Worm (Caenorhabditis elegans) whole organism, young adult: Measurements from ENCODE around the gene D1005.4.
A peak's percentile ranks its signal among the peaks of the same experiment; 100 is the strongest.

Experiments used
- B0019.2 ChIP-seq: fragments of 200-800 bp; sonication (Bioruptor generic); conservative IDR thresholded peaks from 2 replicates; pipeline ENCODE4 v1.3.6; 2022; ENCODE audit warnings: missing genetic modification reagents, missing genetic modification characterization, missing compliant biosample characterization
- B0261.1 ChIP-seq: sonication (generic microtip); optimal IDR thresholded peaks from 2 replicates; lab custom pipeline; 2016; ENCODE audit warnings: mild to moderate bottlenecking, missing genetic modification characterization, moderate library complexity, missing compliant biosample characterization
- B0336.3 ChIP-seq: fragments of 200-800 bp; sonication (Bioruptor generic); IDR thresholded peaks from 2 replicates; pipeline ENCODE4 v1.3.6; 2022; ENCODE audit warnings: missing genetic modification characterization, missing compliant biosample characterization
- D2030.7 ChIP-seq: fragments of 200-800 bp; sonication (Bioruptor generic); IDR thresholded peaks from 2 replicates; pipeline ENCODE4 v1.3.6; 2022; ENCODE audit warnings: missing genetic modification reagents, missing genetic modification characterization, missing compliant biosample characterization
- F33H1.4 ChIP-seq: fragments of 200-800 bp; sonication (Bioruptor generic); IDR thresholded peaks from 2 replicates; pipeline ENCODE4 v1.3.6; 2022; ENCODE audit warnings: missing genetic modification reagents, missing genetic modification characterization, missing compliant biosample characterization
- F49E8.2 ChIP-seq: sonication (generic microtip); optimal IDR thresholded peaks from 3 replicates; lab custom pipeline; 2017; ENCODE audit warnings: missing genetic modification characterization, mild to moderate bottlenecking, missing compliant biosample characterization, antibody characterized with exemption, moderate library complexity; ENCODE audit not compliant: insufficient read depth
- F52B5.7 ChIP-seq: sonication (generic microtip); optimal IDR thresholded peaks from 2 replicates; lab custom pipeline; 2016; ENCODE audit warnings: mild to moderate bottlenecking, missing genetic modification characterization, missing compliant biosample characterization
- T07F8.4 ChIP-seq: sonication (generic microtip); optimal IDR thresholded peaks from 2 replicates; lab custom pipeline; 2016; ENCODE audit warnings: mild to moderate bottlenecking, missing genetic modification characterization, moderate library complexity, missing compliant biosample characterization
- Y53F4B.3 ChIP-seq: fragments of 200-800 bp; sonication (Bioruptor generic); IDR thresholded peaks from 2 replicates; pipeline ENCODE4 v1.3.6; 2022; ENCODE audit warnings: missing genetic modification reagents, missing genetic modification characterization, missing compliant biosample characterization
- Y53G8AR.9 ChIP-seq: fragments of 200-800 bp; sonication (Bioruptor generic); conservative IDR thresholded peaks from 2 replicates; pipeline ENCODE4 v1.3.6; 2022; ENCODE audit warnings: missing genetic modification reagents, missing genetic modification characterization, missing compliant biosample characterization
- Y56A3A.18 ChIP-seq: fragments of 200-800 bp; sonication (Bioruptor generic); IDR thresholded peaks from 2 replicates; pipeline ENCODE4 v1.3.6; 2022; ENCODE audit warnings: missing genetic modification reagents, missing genetic modification characterization, missing compliant biosample characterization
- Y79H2A.3 ChIP-seq: fragments of 200-800 bp; sonication (Bioruptor generic); conservative IDR thresholded peaks from 2 replicates; pipeline ENCODE4 v1.3.6; 2022; ENCODE audit warnings: missing genetic modification reagents, missing genetic modification characterization, missing compliant biosample characterization
- ZK185.1 ChIP-seq: sonication (generic microtip); optimal IDR thresholded peaks from 2 replicates; lab custom pipeline; 2016; ENCODE audit warnings: mild to moderate bottlenecking, missing genetic modification characterization, missing compliant biosample characterization; ENCODE audit not compliant: poor library complexity, severe bottlenecking
- akir-1 ChIP-seq: fragments of 200-800 bp; sonication (Bioruptor generic); optimal IDR thresholded peaks from 2 replicates; lab custom pipeline; 2018; ENCODE audit warnings: mild to moderate bottlenecking, missing genetic modification characterization, moderate library complexity, missing compliant biosample characterization
- ama-1 ChIP-seq, 3 experiments: fragments of 150-350 bp in 1 of 3; sonication (generic microtip) in 2 of 3; optimal IDR thresholded peaks; 2 replicates each; lab custom pipeline; 2014 to 2018; ENCODE audit warnings: missing biosample characterization in 2 of 3, missing genetic modification characterization in 2 of 3, missing genetic modification reagents in 2 of 3
- atf-7 ChIP-seq: sonication (generic microtip); optimal IDR thresholded peaks from 2 replicates; lab custom pipeline; 2017; ENCODE audit warnings: mild to moderate bottlenecking, missing genetic modification characterization, missing compliant biosample characterization
- attf-5 ChIP-seq: fragments of 200-800 bp; sonication (Bioruptor generic); optimal IDR thresholded peaks from 2 replicates; lab custom pipeline; 2018; ENCODE audit warnings: mild to moderate bottlenecking, missing genetic modification characterization, missing compliant biosample characterization
- attf-6 ChIP-seq: fragments of 200-800 bp; sonication (Bioruptor generic); IDR thresholded peaks from 2 replicates; pipeline ENCODE4 v1.3.6; 2022; ENCODE audit warnings: missing genetic modification reagents, missing genetic modification characterization, missing compliant biosample characterization
- bed-2 ChIP-seq: fragments of 200-800 bp; sonication (Bioruptor generic); IDR thresholded peaks from 2 replicates; pipeline ENCODE4 v1.3.6; 2022; ENCODE audit warnings: missing genetic modification reagents, missing genetic modification characterization, missing compliant biosample characterization
- ceh-100 ChIP-seq: fragments of 200-800 bp; sonication (Bioruptor generic); IDR thresholded peaks from 2 replicates; pipeline ENCODE4 v1.3.6; 2022; ENCODE audit warnings: missing genetic modification reagents, missing genetic modification characterization, missing compliant biosample characterization
- ceh-40 ChIP-seq: fragments of 200-800 bp; sonication (Bioruptor generic); IDR thresholded peaks from 2 replicates; pipeline ENCODE4 v1.3.6; 2022; ENCODE audit warnings: missing genetic modification characterization, missing compliant biosample characterization
- chd-7 ChIP-seq: sonication (generic microtip); optimal IDR thresholded peaks from 2 replicates; lab custom pipeline; 2016; ENCODE audit warnings: mild to moderate bottlenecking, missing genetic modification characterization, moderate library complexity, missing compliant biosample characterization
- die-1 ChIP-seq: sonication (generic microtip); optimal IDR thresholded peaks from 2 replicates; lab custom pipeline; 2016; ENCODE audit warnings: missing genotype, mild to moderate bottlenecking, missing genetic modification characterization, missing compliant biosample characterization
- dox-1 ChIP-seq: fragments of 200-800 bp; sonication (Bioruptor generic); IDR thresholded peaks from 2 replicates; pipeline ENCODE4 v1.3.6; 2022; ENCODE audit warnings: missing genetic modification reagents, missing genetic modification characterization, missing compliant biosample characterization
- dpl-1 ChIP-seq: fragments of 150-350 bp; optimal IDR thresholded peaks from 2 replicates; lab custom pipeline; 2014; ENCODE audit warnings: missing biosample characterization, missing genetic modification reagents, missing genetic modification characterization
- egl-18 ChIP-seq: fragments of 200-800 bp; sonication (Bioruptor generic); IDR thresholded peaks from 2 replicates; pipeline ENCODE4 v1.3.6; 2022; ENCODE audit warnings: missing genetic modification reagents, missing genetic modification characterization, missing compliant biosample characterization
- egrh-3 ChIP-seq: fragments of 200-800 bp; sonication (Bioruptor generic); IDR thresholded peaks from 2 replicates; pipeline ENCODE4 v1.3.6; 2022; ENCODE audit warnings: missing genetic modification reagents, missing genetic modification characterization, missing compliant biosample characterization
- ets-4 ChIP-seq: fragments of 200-800 bp; sonication (Bioruptor generic); optimal IDR thresholded peaks from 2 replicates; lab custom pipeline; 2018; ENCODE audit warnings: mild to moderate bottlenecking, missing genetic modification characterization, missing compliant biosample characterization
- fkh-3 ChIP-seq: sonication (generic microtip); optimal IDR thresholded peaks from 2 replicates; lab custom pipeline; 2016; ENCODE audit warnings: mild to moderate bottlenecking, missing genetic modification characterization, missing compliant biosample characterization
- him-1 ChIP-seq: sonication (generic microtip); optimal IDR thresholded peaks from 2 replicates; lab custom pipeline; 2016; ENCODE audit warnings: missing genotype, missing genetic modification reagents, missing genetic modification characterization, missing compliant biosample characterization
- hlh-12 ChIP-seq: sonication (generic microtip); optimal IDR thresholded peaks from 2 replicates; lab custom pipeline; 2016; ENCODE audit warnings: missing genetic modification characterization, missing compliant biosample characterization
- hlh-26 ChIP-seq: fragments of 200-800 bp; sonication (Bioruptor generic); conservative IDR thresholded peaks from 2 replicates; pipeline ENCODE4 v1.3.6; 2022; ENCODE audit warnings: missing genetic modification reagents, missing genetic modification characterization, missing compliant biosample characterization
- hmg-1.2 ChIP-seq: fragments of 200-800 bp; sonication (Bioruptor generic); IDR thresholded peaks from 2 replicates; pipeline ENCODE4 v1.3.6; 2022; ENCODE audit warnings: missing genetic modification reagents, missing genetic modification characterization, missing compliant biosample characterization
- lir-1 ChIP-seq: fragments of 200-800 bp; sonication (Bioruptor generic); conservative IDR thresholded peaks from 2 replicates; pipeline ENCODE4 v1.3.6; 2022; ENCODE audit warnings: missing genetic modification reagents, missing genetic modification characterization, missing compliant biosample characterization
- lsl-1 ChIP-seq: fragments of 200-800 bp; sonication (Bioruptor generic); optimal IDR thresholded peaks from 2 replicates; lab custom pipeline; 2018; ENCODE audit warnings: mild to moderate bottlenecking, missing genetic modification characterization, moderate library complexity, missing compliant biosample characterization
- madf-10 ChIP-seq: sonication (generic microtip); optimal IDR thresholded peaks from 2 replicates; lab custom pipeline; 2016; ENCODE audit warnings: mild to moderate bottlenecking, missing genetic modification characterization, missing compliant biosample characterization
- mcd-1 ChIP-seq: fragments of 200-800 bp; sonication (Bioruptor generic); IDR thresholded peaks from 2 replicates; pipeline ENCODE4 v1.3.6; 2022; ENCODE audit warnings: missing genetic modification reagents, missing genetic modification characterization, missing compliant biosample characterization
- mes-4 ChIP-seq: sonication (generic microtip); optimal IDR thresholded peaks from 2 replicates; lab custom pipeline; 2016; ENCODE audit warnings: missing genotype, missing genetic modification characterization, missing compliant biosample characterization
- nhr-120 ChIP-seq: fragments of 200-800 bp; sonication (Bioruptor generic); IDR thresholded peaks from 2 replicates; pipeline ENCODE4 v1.3.6; 2022; ENCODE audit warnings: missing genetic modification characterization, missing compliant biosample characterization
- nhr-179 ChIP-seq: sonication (generic microtip); optimal IDR thresholded peaks from 2 replicates; lab custom pipeline; 2016; ENCODE audit warnings: mild to moderate bottlenecking, missing genetic modification characterization, missing compliant biosample characterization
- nhr-90 ChIP-seq: sonication (generic microtip); optimal IDR thresholded peaks from 2 replicates; lab custom pipeline; 2016; ENCODE audit warnings: missing genotype, mild to moderate bottlenecking, missing genetic modification characterization, missing compliant biosample characterization
- rec-8 ChIP-seq, 2 experiments: sonication (generic microtip); optimal IDR thresholded peaks; 2 replicates each; lab custom pipeline; 2016; ENCODE audit warnings: mild to moderate bottlenecking in 2 of 2, missing genetic modification characterization in 2 of 2, missing genetic modification reagents in 2 of 2, missing genotype in 2 of 2, missing biosample characterization in 1 of 2, missing compliant biosample characterization in 1 of 2, moderate library complexity in 1 of 2
- sea-2 ChIP-seq: fragments of 200-800 bp; sonication (Bioruptor generic); IDR thresholded peaks from 2 replicates; pipeline ENCODE4 v1.3.6; 2022; ENCODE audit warnings: missing genetic modification characterization, missing compliant biosample characterization
- snpc-3.4 ChIP-seq: sonication (generic microtip); optimal IDR thresholded peaks from 2 replicates; lab custom pipeline; 2017; ENCODE audit warnings: missing genetic modification characterization, mild to moderate bottlenecking, missing compliant biosample characterization, antibody characterized with exemption, moderate library complexity, missing genotype, missing genetic modification reagents
- tlf-1 ChIP-seq: fragments of 200-800 bp; sonication (Bioruptor generic); optimal IDR thresholded peaks from 2 replicates; lab custom pipeline; 2018; ENCODE audit warnings: mild to moderate bottlenecking, missing genetic modification characterization, missing compliant biosample characterization
- unc-62 ChIP-seq: fragments of 150-350 bp; optimal IDR thresholded peaks from 2 replicates; lab custom pipeline; 2014; ENCODE audit warnings: missing biosample characterization, missing genetic modification reagents, missing genetic modification characterization
- ztf-22 ChIP-seq: fragments of 200-800 bp; sonication (Bioruptor generic); optimal IDR thresholded peaks from 2 replicates; lab custom pipeline; 2018; ENCODE audit warnings: mild to moderate bottlenecking, missing genetic modification characterization, moderate library complexity, missing compliant biosample characterization
- ztf-3 ChIP-seq: fragments of 200-800 bp; sonication (Bioruptor generic); optimal IDR thresholded peaks from 2 replicates; lab custom pipeline; 2018; ENCODE audit warnings: mild to moderate bottlenecking, missing genetic modification characterization, missing compliant biosample characterization
- ztf-6 ChIP-seq: fragments of 200-800 bp; sonication (Bioruptor generic); IDR thresholded peaks from 2 replicates; pipeline ENCODE4 v1.3.6; 2022; ENCODE audit warnings: missing genetic modification reagents, missing genetic modification characterization, missing compliant biosample characterization

Gene D1005.4

DNA sequence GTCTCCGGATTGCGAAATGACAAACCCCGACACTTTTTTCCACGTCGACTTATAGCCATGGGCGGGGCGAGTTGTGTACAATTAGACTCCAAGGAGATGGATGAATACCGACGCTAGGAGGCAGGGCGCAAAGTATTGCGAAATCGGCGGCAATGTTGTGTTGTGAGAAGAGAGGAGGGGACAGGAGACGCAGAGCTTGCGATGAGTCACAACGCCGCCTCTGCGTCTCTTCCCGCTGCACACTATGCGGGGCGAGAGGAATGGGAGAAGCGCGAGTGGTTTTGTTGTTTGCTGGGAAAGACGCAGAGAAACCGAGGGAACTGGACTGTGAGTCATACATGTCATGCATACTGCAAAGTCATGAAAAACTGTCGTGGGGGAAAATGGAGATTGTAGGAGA lies 31.2 kb downstream of the D1005.4 start (continued):
- TF ChIP-seq bed-2 (GFP tag; lab: Robert Waterston, UW): peak; percentile 65; the same call in 1 of the 2 replicates
- no peak for TF ChIP-seq him-1 (tag; lab: Kevin White, UChicago)
- TF ChIP-seq ceh-40: no peak
- no peak for TF ChIP-seq attf-6 (GFP tag; lab: Robert Waterston, UW)
- TF ChIP-seq F52B5.7 (tag; lab: Kevin White, UChicago): peak; percentile 67
- no peak for TF ChIP-seq F49E8.2 (tag; lab: Kevin White, UChicago)
- no peak for TF ChIP-seq ztf-6 (GFP tag; lab: Robert Waterston, UW)
- TF ChIP-seq hlh-26 (GFP tag; lab: Robert Waterston, UW): no peak
- peak; percentile 86 for TF ChIP-seq madf-10
- peak; percentile 77 for TF ChIP-seq mcd-1 (GFP tag; lab: Robert Waterston, UW)
- TF ChIP-seq die-1 (tag; lab: Kevin White, UChicago): peak; percentile 61
- peak; percentile 93 for TF ChIP-seq dox-1
- TF ChIP-seq unc-62 (GFP tag; lab: Kevin White, UChicago): peak; percentile 78
- TF ChIP-seq F33H1.4 (GFP tag; lab: Robert Waterston, UW): 0 out of 2 replicates have a peak, but pooled peaks have one; percentile 12
- peak; percentile 92 for TF ChIP-seq hmg-1.2 (GFP tag; lab: Robert Waterston, UW)
- peak; percentile 50 for TF ChIP-seq lir-1 (GFP tag; lab: Robert Waterston, UW)
- TF ChIP-seq T07F8.4 (tag; lab: Kevin White, UChicago): no peak
- no peak for TF ChIP-seq lsl-1 (GFP tag; lab: Kevin White, UChicago)
- TF ChIP-seq ZK185.1 (tag; lab: Kevin White, UChicago): peak; percentile 59
- TF ChIP-seq D2030.7: no peak
- no peak for TF ChIP-seq rec-8 (tag; optimal IDR thresholded peaks at IDR 0.05; lab: Kevin White, UChicago)
- no peak for TF ChIP-seq dpl-1 (GFP tag; lab: Kevin White, UChicago)
- TF ChIP-seq atf-7 (tag; lab: Kevin White, UChicago): peak; percentile 86
- TF ChIP-seq ama-1 (optimal IDR thresholded peaks at IDR 0.05; lab: Kevin White, UChicago): no peak
- no peak for TF ChIP-seq ama-1 (GFP tag; optimal IDR thresholded peaks at IDR 0.05; lab: Kevin White, UChicago)
- peak; percentile 86 for TF ChIP-seq chd-7 (tag; lab: Kevin White, UChicago)
- no peak for TF ChIP-seq ceh-100 (GFP tag; lab: Robert Waterston, UW)
- TF ChIP-seq hlh-12 (tag; lab: Kevin White, UChicago): no peak
- no peak for TF ChIP-seq akir-1
- TF ChIP-seq nhr-90: peak; percentile 83
- TF ChIP-seq snpc-3.4 (tag; lab: Kevin White, UChicago): no peak
- peak; percentile 91 for TF ChIP-seq ets-4
- no peak for TF ChIP-seq mes-4
- TF ChIP-seq attf-5 (GFP tag; lab: Kevin White, UChicago): peak; percentile 93
- TF ChIP-seq Y79H2A.3: no peak
- peak; percentile 57 for TF ChIP-seq tlf-1
- TF ChIP-seq ztf-3: no peak
- peak; percentile 54 for TF ChIP-seq Y56A3A.18 (GFP tag; lab: Robert Waterston, UW)
- no peak for TF ChIP-seq B0019.2 (GFP tag; lab: Robert Waterston, UW)
- TF ChIP-seq nhr-120 (GFP tag; lab: Robert Waterston, UW): no peak
- peak; percentile 77 for TF ChIP-seq egrh-3
- TF ChIP-seq Y53F4B.3: no peak
- TF ChIP-seq B0261.1: no peak
- TF ChIP-seq egl-18 (GFP tag; lab: Robert Waterston, UW): no peak
- no peak for TF ChIP-seq sea-2 (GFP tag; lab: Robert Waterston, UW)
- TF ChIP-seq B0336.3 (GFP tag; lab: Robert Waterston, UW): peak; percentile 94
- peak; percentile 72 for TF ChIP-seq ztf-22
- TF ChIP-seq nhr-179: no peak
- TF ChIP-seq Y53G8AR.9 (GFP tag; lab: Robert Waterston, UW): peak; percentile 81
- TF ChIP-seq fkh-3: no peak
